Worm (Caenorhabditis elegans) whole organism, mixed stage, embryonic: ENCODE data around the gene Y79H2A.4.
A peak's percentile ranks its signal among the peaks of the same experiment; 100 is the strongest.

Experiments used
- M03D4.4 ChIP-seq: sonication (generic microtip); optimal IDR thresholded peaks from 2 replicates; lab custom pipeline; 2017; ENCODE audit warnings: mild to moderate bottlenecking, missing genetic modification characterization, missing compliant biosample characterization
- bed-3 ChIP-seq: fragments of 200-800 bp; sonication (Bioruptor generic); optimal IDR thresholded peaks from 3 replicates; lab custom pipeline; 2018; ENCODE audit warnings: mild to moderate bottlenecking, missing genetic modification characterization, moderate library complexity, missing compliant biosample characterization
- blmp-1 ChIP-seq: fragments of 150-350 bp; optimal IDR thresholded peaks from 2 replicates; lab custom pipeline; 2014; ENCODE audit warnings: missing biosample characterization, missing genetic modification characterization
- ceh-43 ChIP-seq: fragments of 200-800 bp; sonication (Bioruptor generic); optimal IDR thresholded peaks from 2 replicates; lab custom pipeline; 2018; ENCODE audit warnings: mild to moderate bottlenecking, missing genetic modification characterization, moderate library complexity, missing compliant biosample characterization
- ceh-83 ChIP-seq: fragments of 200-800 bp; sonication (Bioruptor generic); optimal IDR thresholded peaks from 2 replicates; lab custom pipeline; 2018; ENCODE audit warnings: mild to moderate bottlenecking, missing genetic modification characterization, missing compliant biosample characterization
- ces-1 ChIP-seq: fragments of 150-350 bp; optimal IDR thresholded peaks from 2 replicates; lab custom pipeline; 2014; ENCODE audit warnings: missing biosample characterization, missing genetic modification reagents, missing genetic modification characterization
- cnd-1 ChIP-seq: fragments of 200-800 bp; sonication (Bioruptor generic); optimal IDR thresholded peaks from 2 replicates; lab custom pipeline; 2018; ENCODE audit warnings: mild to moderate bottlenecking, missing genetic modification characterization, missing compliant biosample characterization
- drap-1 ChIP-seq: fragments of 200-800 bp; sonication (Bioruptor generic); optimal IDR thresholded peaks from 3 replicates; lab custom pipeline; 2018; ENCODE audit warnings: mild to moderate bottlenecking, missing genetic modification characterization, missing compliant biosample characterization
- elt-1 ChIP-seq: sonication (generic microtip); optimal IDR thresholded peaks from 2 replicates; lab custom pipeline; 2017; ENCODE audit warnings: missing genetic modification characterization, mild to moderate bottlenecking, missing compliant biosample characterization, antibody characterized with exemption, moderate library complexity, borderline replicate concordance; ENCODE audit not compliant: insufficient read depth
- elt-3 ChIP-seq: fragments of 150-350 bp; optimal IDR thresholded peaks from 2 replicates; lab custom pipeline; 2014; ENCODE audit warnings: missing biosample characterization, missing genetic modification characterization
- flh-1 ChIP-seq: fragments of 200-800 bp; sonication (Bioruptor generic); optimal IDR thresholded peaks from 2 replicates; lab custom pipeline; 2018; ENCODE audit warnings: mild to moderate bottlenecking, missing genetic modification characterization, moderate library complexity, missing compliant biosample characterization
- ham-2 ChIP-seq: fragments of 200-800 bp; sonication (Bioruptor generic); optimal IDR thresholded peaks from 2 replicates; lab custom pipeline; 2018; ENCODE audit warnings: mild to moderate bottlenecking, missing genetic modification characterization, missing compliant biosample characterization
- hlh-1 ChIP-seq: fragments of 150-350 bp; optimal IDR thresholded peaks from 2 replicates; lab custom pipeline; 2014; ENCODE audit warnings: missing biosample characterization, missing genetic modification reagents, missing genetic modification characterization
- lin-13 ChIP-seq: fragments of 150-350 bp; optimal IDR thresholded peaks from 2 replicates; lab custom pipeline; 2014; ENCODE audit warnings: missing biosample characterization, missing genetic modification characterization
- lsy-2 ChIP-seq: fragments of 150-350 bp; optimal IDR thresholded peaks from 2 replicates; lab custom pipeline; 2014; ENCODE audit warnings: missing biosample characterization, missing genetic modification characterization
- mab-5 ChIP-seq: fragments of 150-350 bp; optimal IDR thresholded peaks from 2 replicates; lab custom pipeline; 2014; ENCODE audit warnings: missing biosample characterization, missing genetic modification characterization
- mep-1 ChIP-seq: fragments of 150-350 bp; optimal IDR thresholded peaks from 2 replicates; lab custom pipeline; 2017; ENCODE audit warnings: missing biosample characterization, missing genetic modification reagents, missing genetic modification characterization, inconsistent platforms
- mls-2 ChIP-seq: sonication (generic microtip); optimal IDR thresholded peaks from 2 replicates; lab custom pipeline; 2016; ENCODE audit warnings: mild to moderate bottlenecking, missing genetic modification characterization, moderate library complexity, missing compliant biosample characterization
- nhr-2 ChIP-seq: fragments of 150-350 bp; optimal IDR thresholded peaks from 2 replicates; lab custom pipeline; 2014; ENCODE audit warnings: missing biosample characterization, missing genetic modification characterization
- nhr-237 ChIP-seq: fragments of 150-350 bp; optimal IDR thresholded peaks from 2 replicates; lab custom pipeline; 2014; ENCODE audit warnings: missing biosample characterization, missing genetic modification characterization
- nhr-28 ChIP-seq: fragments of 150-350 bp; optimal IDR thresholded peaks from 2 replicates; lab custom pipeline; 2014; ENCODE audit warnings: missing biosample characterization, missing genetic modification characterization
- nhr-76 ChIP-seq: sonication (generic microtip); optimal IDR thresholded peaks from 2 replicates; lab custom pipeline; 2017; ENCODE audit warnings: missing biosample characterization, missing genetic modification characterization
- pha-4 ChIP-seq: fragments of 150-350 bp; optimal IDR thresholded peaks from 2 replicates; lab custom pipeline; 2018; ENCODE audit warnings: missing biosample characterization, missing genetic modification reagents, missing genetic modification characterization
- sem-2 ChIP-seq: fragments of 200-800 bp; sonication (Bioruptor generic); optimal IDR thresholded peaks from 2 replicates; lab custom pipeline; 2018; ENCODE audit warnings: mild to moderate bottlenecking, missing genetic modification characterization, missing compliant biosample characterization
- snpc-4 ChIP-seq: fragments of 150-350 bp; optimal IDR thresholded peaks from 2 replicates; lab custom pipeline; 2014; ENCODE audit warnings: missing biosample characterization, missing genetic modification characterization
- sptf-1 ChIP-seq: sonication (generic microtip); optimal IDR thresholded peaks from 2 replicates; lab custom pipeline; 2017; ENCODE audit warnings: mild to moderate bottlenecking, missing genetic modification characterization, moderate library complexity, missing compliant biosample characterization
- tbx-8 ChIP-seq: fragments of 200-800 bp; sonication (Bioruptor generic); optimal IDR thresholded peaks from 2 replicates; lab custom pipeline; 2018; ENCODE audit warnings: mild to moderate bottlenecking, missing genetic modification characterization, moderate library complexity, missing compliant biosample characterization
- unc-120 ChIP-seq: sonication (generic microtip); optimal IDR thresholded peaks from 2 replicates; lab custom pipeline; 2017; ENCODE audit warnings: missing genetic modification characterization, missing compliant biosample characterization; ENCODE audit not compliant: poor library complexity, severe bottlenecking
- unc-39 ChIP-seq: fragments of 150-350 bp; optimal IDR thresholded peaks from 2 replicates; lab custom pipeline; 2014; ENCODE audit warnings: missing biosample characterization, missing genetic modification characterization
- unc-62 ChIP-seq: fragments of 150-350 bp; optimal IDR thresholded peaks from 2 replicates; lab custom pipeline; 2014; ENCODE audit warnings: missing biosample characterization, missing genetic modification reagents, missing genetic modification characterization
- zip-8 ChIP-seq: fragments of 150-350 bp; optimal IDR thresholded peaks from 2 replicates; lab custom pipeline; 2014; ENCODE audit warnings: missing biosample characterization, missing genetic modification characterization
- ztf-11 ChIP-seq: fragments of 150-350 bp; optimal IDR thresholded peaks from 2 replicates; lab custom pipeline; 2014; ENCODE audit warnings: missing biosample characterization, missing genetic modification characterization

Gene Y79H2A.4

DNA sequence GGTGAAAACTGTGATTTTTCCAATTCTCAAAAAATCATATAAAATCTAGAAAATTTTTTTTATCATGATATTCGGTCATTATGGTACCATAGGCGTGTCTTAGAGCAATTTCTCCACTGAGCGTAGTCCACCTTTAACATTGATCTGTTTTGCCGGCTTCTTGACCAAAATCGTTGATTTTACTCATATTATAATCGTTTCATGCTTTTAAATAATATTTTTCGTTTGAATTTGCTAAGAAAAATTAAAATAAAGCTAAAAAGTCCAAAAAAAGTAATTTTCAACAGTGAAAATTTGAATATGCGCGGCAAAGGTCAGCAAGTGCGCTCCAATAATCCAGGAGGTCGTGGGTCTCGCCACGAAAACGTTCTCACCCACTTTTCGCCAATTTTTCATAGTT, at the start of gene Y79H2A.4:
TSS of gene Y79H2A.4 (plus strand) at position 301 of the 400 bp plus-strand sequence.
- TF ChIP-seq snpc-4 (tag; lab: Kevin White, UChicago) (no peak), mep-1 (no peak), hlh-1 (no peak), sptf-1 (no peak)

DNA sequence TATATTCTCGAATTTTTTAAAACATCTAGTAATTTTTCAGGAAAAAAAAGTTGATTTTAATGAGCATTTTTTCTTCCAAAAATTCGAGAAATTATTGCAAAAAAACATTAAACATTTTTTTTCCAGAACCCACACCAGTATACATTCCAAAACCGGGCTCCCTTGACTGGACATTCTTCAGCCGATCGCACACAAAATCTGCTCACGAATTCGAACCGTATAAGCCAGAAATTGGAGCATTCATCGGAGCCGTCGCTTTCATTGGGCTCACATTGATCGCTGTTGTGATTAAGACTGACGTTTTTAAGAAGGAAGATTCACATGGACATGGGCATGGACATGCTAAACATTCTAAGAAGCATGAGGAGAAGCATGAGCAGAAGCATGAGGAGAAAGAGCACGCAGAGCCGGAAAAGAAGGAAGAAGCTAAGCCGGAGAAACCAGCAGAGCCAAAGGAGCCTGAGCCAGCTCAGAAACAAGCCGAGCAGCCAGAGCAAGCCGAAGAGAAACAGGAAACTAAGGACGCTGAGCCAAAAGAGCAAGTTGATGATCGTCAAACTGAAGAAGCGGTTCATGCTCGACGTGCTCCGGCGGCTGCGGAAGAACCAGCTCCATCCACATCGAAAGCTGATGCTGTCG, 49.3 kb upstream of the Y79H2A.4 start:
- TF ChIP-seq elt-1 (tag; lab: Kevin White, UChicago) (no peak), lin-13 (tag; lab: Kevin White, UChicago) (no peak), hlh-1 (no peak), drap-1 (no peak), ceh-43 (GFP tag; lab: Kevin White, UChicago) (no peak), ham-2 (GFP tag; lab: Kevin White, UChicago) (no peak), ceh-83 (GFP tag; lab: Kevin White, UChicago) (no peak), nhr-76 (no peak)
- TF ChIP-seq, all 35 proteins: peak for 0

- TF ChIP-seq unc-39 (no peak), flh-1 (GFP tag; lab: Kevin White, UChicago) (no peak), ztf-11 (tag; lab: Kevin White, UChicago) (no peak), hlh-1 (no peak), nhr-237 (tag; lab: Kevin White, UChicago) (no peak)
Observed at ce11 chrIII:11995783-11996182, 45.3 kb upstream of the Y79H2A.4 start.

DNA sequence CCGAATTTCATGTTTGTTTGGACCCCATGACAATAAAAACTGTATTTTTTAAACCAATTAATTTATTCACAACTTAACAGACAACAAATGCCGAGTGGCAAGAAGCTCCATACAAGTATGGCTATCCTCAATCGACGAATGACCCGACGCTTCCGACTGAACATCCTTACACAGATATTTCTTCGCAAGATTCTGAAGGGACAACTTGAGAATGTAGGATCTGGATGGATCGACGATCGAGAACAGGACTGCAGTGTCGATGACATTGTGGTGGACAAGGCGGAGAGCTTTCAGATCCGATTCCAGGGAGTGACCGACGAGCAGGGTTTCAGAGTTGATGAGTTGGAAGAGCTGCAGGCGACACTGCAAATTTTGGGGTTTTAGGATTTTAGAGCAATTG, 41.6 kb upstream of the Y79H2A.4 start:
- no peak for TF ChIP-seq drap-1
- TF ChIP-seq M03D4.4 (tag; lab: Kevin White, UChicago) = no peak
- TF ChIP-seq unc-62 (GFP tag; lab: Kevin White, UChicago) = no peak
- TF ChIP-seq unc-39 = no peak
- TF ChIP-seq nhr-237 (tag; lab: Kevin White, UChicago) = no peak
- TF ChIP-seq nhr-28 (tag; lab: Kevin White, UChicago) = no peak
- no peak for TF ChIP-seq mep-1
- no peak for TF ChIP-seq cnd-1 (tag; lab: Kevin White, UChicago)
- no peak for TF ChIP-seq mls-2 (tag; lab: Kevin White, UChicago)
- TF ChIP-seq ztf-11 (tag; lab: Kevin White, UChicago) = no peak

- TF ChIP-seq drap-1 (no peak), elt-1 (tag; lab: Kevin White, UChicago) (no peak), blmp-1 (no peak), nhr-28 (tag; lab: Kevin White, UChicago) (no peak), mab-5 (tag; lab: Kevin White, UChicago) (no peak), bed-3 (GFP tag; lab: Kevin White, UChicago) (no peak), ceh-83 (GFP tag; lab: Kevin White, UChicago) (no peak), zip-8 (tag; lab: Kevin White, UChicago) (no peak), ceh-43 (GFP tag; lab: Kevin White, UChicago) (no peak), tbx-8 (GFP tag; lab: Kevin White, UChicago) (no peak), cnd-1 (tag; lab: Kevin White, UChicago) (no peak), nhr-2 (tag; lab: Kevin White, UChicago) (no peak), elt-3 (tag; lab: Kevin White, UChicago) (no peak), unc-62 (GFP tag; lab: Kevin White, UChicago) (no peak), pha-4 (no peak), unc-120 (tag; lab: Kevin White, UChicago) (no peak)
Observed at ce11 chrIII:12002850-12003249, 38.2 kb upstream of the Y79H2A.4 start, which contains the start of gene Y56A3A.33. Gene Y56A3A.33, minus strand, starts transcription at chrIII:12002950.

- no peak for TF ChIP-seq bed-3 (GFP tag; lab: Kevin White, UChicago)
- peak; percentile 35 for TF ChIP-seq hlh-1
- TF ChIP-seq ceh-83 (GFP tag; lab: Kevin White, UChicago) = no peak
- no peak for TF ChIP-seq ham-2 (GFP tag; lab: Kevin White, UChicago)
- TF ChIP-seq lsy-2 = no peak
- TF ChIP-seq sptf-1 = no peak
- TF ChIP-seq unc-39 = no peak
- TF ChIP-seq lin-13 (tag; lab: Kevin White, UChicago) = no peak
- no peak for TF ChIP-seq ces-1 (GFP tag; lab: Kevin White, UChicago)
- peak; percentile 15 for TF ChIP-seq pha-4
- no peak for TF ChIP-seq sem-2 (GFP tag; lab: Kevin White, UChicago)
- TF ChIP-seq nhr-2 (tag; lab: Kevin White, UChicago) = no peak
- no peak for TF ChIP-seq ztf-11 (tag; lab: Kevin White, UChicago)
- TF ChIP-seq elt-1 (tag; lab: Kevin White, UChicago) = peak; percentile 73
- TF ChIP-seq unc-120 (tag; lab: Kevin White, UChicago) = peak; percentile 8
- TF ChIP-seq, all 35 proteins: peak for 4
Observed at ce11 chrIII:12003264-12003663, 37.8 kb upstream of the Y79H2A.4 start.
